Fruit fly (Drosophila melanogaster) whole organism, prepupa: ENCODE results near the gene sina.

Experiments
- CG10669 ChIP-seq: fragments of 200-800 bp; sonication (Bioruptor generic); optimal IDR thresholded peaks from 3 replicates; lab custom pipeline; 2018; ENCODE audit warnings: missing biosample characterization, mild to moderate bottlenecking, missing genetic modification characterization, moderate library complexity
- CG11762 ChIP-seq: fragments of 200-800 bp; sonication (Bioruptor generic); optimal IDR thresholded peaks from 3 replicates; lab custom pipeline; 2016; ENCODE audit warnings: missing biosample characterization, missing genetic modification characterization; ENCODE audit not compliant: insufficient read depth
- CG16779 ChIP-seq: fragments of 200-800 bp; sonication (Bioruptor generic); optimal IDR thresholded peaks from 3 replicates; lab custom pipeline; 2017; ENCODE audit warnings: missing biosample characterization, mild to moderate bottlenecking, missing genetic modification characterization
- CG6163 ChIP-seq: fragments of 200-800 bp; sonication (Bioruptor generic); IDR thresholded peaks from 3 replicates; pipeline ENCODE4 v1.3.6; 2022; ENCODE audit warnings: missing biosample characterization, missing genetic modification characterization
- CG8319 ChIP-seq: fragments of 200-800 bp; sonication (Bioruptor generic); optimal IDR thresholded peaks from 3 replicates; lab custom pipeline; 2016; ENCODE audit warnings: missing biosample characterization, missing genetic modification characterization
- CG8632 ChIP-seq: fragments of 200-800 bp; sonication (Bioruptor generic); optimal IDR thresholded peaks from 3 replicates; lab custom pipeline; 2016; ENCODE audit warnings: missing biosample characterization, missing genetic modification characterization
- CG9139 ChIP-seq: fragments of 200-800 bp; sonication (Bioruptor generic); optimal IDR thresholded peaks from 3 replicates; lab custom pipeline; 2017; ENCODE audit warnings: missing biosample characterization, mild to moderate bottlenecking, missing genetic modification characterization
- Eip93F ChIP-seq: fragments of 200-800 bp; sonication (Bioruptor generic); optimal IDR thresholded peaks from 2 replicates; lab custom pipeline; 2016; ENCODE audit warnings: missing biosample characterization, mild to moderate bottlenecking, missing genetic modification characterization
- Ets96B ChIP-seq: fragments of 200-800 bp; optimal IDR thresholded peaks from 2 replicates; lab custom pipeline; 2019; ENCODE audit warnings: missing biosample characterization, mild to moderate bottlenecking, missing genetic modification characterization, moderate library complexity
- Hr39 ChIP-seq: fragments of 200-800 bp; sonication (Bioruptor generic); optimal IDR thresholded peaks from 2 replicates; lab custom pipeline; 2016; ENCODE audit warnings: missing biosample characterization, missing genetic modification characterization
- achi ChIP-seq: fragments of 200-800 bp; sonication (Bioruptor generic); optimal IDR thresholded peaks from 3 replicates; lab custom pipeline; 2016; ENCODE audit warnings: missing biosample characterization, missing genetic modification characterization
- fkh ChIP-seq: fragments of 200-800 bp; sonication (Bioruptor generic); optimal IDR thresholded peaks from 3 replicates; lab custom pipeline; 2017; ENCODE audit warnings: missing biosample characterization, mild to moderate bottlenecking, missing genetic modification characterization, moderate library complexity
- lz ChIP-seq: fragments of 200-800 bp; sonication (Bioruptor generic); optimal IDR thresholded peaks from 3 replicates; lab custom pipeline; 2016; ENCODE audit warnings: missing biosample characterization, missing genetic modification characterization

- TF ChIP-seq fkh (GFP tag; lab: Kevin White, UChicago) (no peak), Eip93F (GFP tag; lab: Kevin White, UChicago) (no peak), CG9139 (no peak), CG8632 (GFP tag; lab: Kevin White, UChicago) (no peak), lz (GFP tag; lab: Kevin White, UChicago) (no peak), CG8319 (GFP tag; lab: Kevin White, UChicago) (no peak), achi (no peak), CG16779 (tag; lab: Kevin White, UChicago) (no peak), CG6163 (no peak), CG10669 (GFP tag; lab: Kevin White, UChicago) (no peak), CG11762 (GFP tag; lab: Kevin White, UChicago) (no peak), Ets96B (tag; lab: Kevin White, UChicago) (no peak), Hr39 (GFP tag; lab: Kevin White, UChicago) (no peak)
These were observed 10.6 kb upstream of the sina start for dm6 chr3L:16842952-16843351.
